Worm (Caenorhabditis elegans): ENCODE data around the gene cid-1.

cid-1 gene

DNA sequence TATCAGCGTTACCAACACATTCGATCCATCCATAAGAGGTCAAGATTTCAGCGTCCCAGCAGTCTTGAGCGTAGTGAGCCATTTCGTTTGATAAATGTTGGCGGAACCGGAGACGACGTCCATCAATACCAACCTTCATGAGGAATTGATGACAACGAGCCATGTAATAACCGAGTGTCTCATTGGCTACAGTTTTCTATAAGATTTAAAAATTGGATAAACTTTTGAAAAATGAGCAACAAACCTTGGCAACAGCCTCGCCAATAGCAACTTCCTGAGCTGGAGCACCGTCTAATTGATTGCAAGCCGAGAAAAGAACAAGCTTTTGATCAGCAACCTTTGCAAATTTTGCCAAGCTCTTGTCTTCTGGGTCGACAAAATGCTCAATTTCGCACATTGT, 12.9 kb upstream of the cid-1 start:
- no peak for TF ChIP-seq sma-9 (GFP tag; optimal IDR thresholded peaks at IDR 0.05)
- TF ChIP-seq sma-9 (tag; optimal IDR thresholded peaks at IDR 0.05), result no peak
- no peak for TF ChIP-seq nhr-11 (tag; optimal IDR thresholded peaks at IDR 0.05)
- no peak for TF ChIP-seq nhr-6 (tag; optimal IDR thresholded peaks at IDR 0.05)
- TF ChIP-seq lin-11 (tag; optimal IDR thresholded peaks at IDR 0.05), result no peak
- TF ChIP-seq unc-39 (tag; optimal IDR thresholded peaks at IDR 0.05), result no peak
- TF ChIP-seq nhr-129 (tag; optimal IDR thresholded peaks at IDR 0.05), result no peak
- TF ChIP-seq mdl-1 (tag; optimal IDR thresholded peaks at IDR 0.05), result no peak
- no peak for TF ChIP-seq egl-27 (tag; optimal IDR thresholded peaks at IDR 0.05)

- TF ChIP-seq nhr-129 (tag; optimal IDR thresholded peaks at IDR 0.05) (peak; percentile 30), lsy-2 (tag; optimal IDR thresholded peaks at IDR 0.05) (peak; percentile 11 to 23), sem-4 (tag; optimal IDR thresholded peaks at IDR 0.05) (no peak), snpc-4 (tag; optimal IDR thresholded peaks at IDR 0.05) (no peak), ztf-1 (GFP tag; conservative IDR thresholded peaks at IDR 0.05) (no peak), C34F6.9 (tag; optimal IDR thresholded peaks at IDR 0.05) (peak; percentile 59), egl-27 (tag; optimal IDR thresholded peaks at IDR 0.05) (no peak), nhr-25 (tag; optimal IDR thresholded peaks at IDR 0.05) (peak; percentile 15), skn-1 (tag; optimal IDR thresholded peaks at IDR 0.05) (no peak), unc-55 (GFP tag; optimal IDR thresholded peaks at IDR 0.05) (peak; percentile 74), ama-1 (optimal IDR thresholded peaks at IDR 0.05) (peak; percentile 57)
These were observed 10.7 kb upstream of the cid-1 start, which contains the start of gene gars-1 for ce11 chrIII:5162820-5163631. gars-1 (minus strand) TSS chrIII:5163627.

- TF ChIP-seq unc-62 (GFP tag; optimal IDR thresholded peaks at IDR 0.05) (no peak), nhr-129 (tag; optimal IDR thresholded peaks at IDR 0.05) (no peak), ceh-16 (tag; optimal IDR thresholded peaks at IDR 0.05) (no peak), R02D3.7 (tag; optimal IDR thresholded peaks at IDR 0.05) (no peak), mbf-1 (tag; optimal IDR thresholded peaks at IDR 0.05) (no peak), egl-27 (tag; optimal IDR thresholded peaks at IDR 0.05) (no peak), elt-3 (tag; optimal IDR thresholded peaks at IDR 0.05) (no peak), nhr-77 (tag; optimal IDR thresholded peaks at IDR 0.05) (no peak), F13H6.1 (tag; optimal IDR thresholded peaks at IDR 0.05) (no peak), nhr-237 (tag; optimal IDR thresholded peaks at IDR 0.05) (no peak), Y55F3AM.14 (GFP tag; optimal IDR thresholded peaks at IDR 0.05) (no peak), lsy-2 (tag; optimal IDR thresholded peaks at IDR 0.05) (no peak), alr-1 (tag; optimal IDR thresholded peaks at IDR 0.05) (no peak), nhr-6 (tag; optimal IDR thresholded peaks at IDR 0.05) (no peak)
These were observed 8.5 kb upstream of the cid-1 start, which contains the start of gene T10F2.2 for ce11 chrIII:5165211-5165610. T10F2.2 (minus strand) TSS chrIII:5165311.

ce11 chrIII:5165745-5166144, 8.0 kb upstream of the cid-1 start:
- no peak for TF ChIP-seq elt-1 (tag; optimal IDR thresholded peaks at IDR 0.05)
- TF ChIP-seq peb-1 (tag; optimal IDR thresholded peaks at IDR 0.05), result no peak
- peak; percentile 57 for TF ChIP-seq sma-9 (GFP tag; optimal IDR thresholded peaks at IDR 0.05)
- TF ChIP-seq sma-9 (tag; optimal IDR thresholded peaks at IDR 0.05), result no peak
- TF ChIP-seq fos-1 (tag; optimal IDR thresholded peaks at IDR 0.05), result no peak
- TF ChIP-seq lin-11 (tag; optimal IDR thresholded peaks at IDR 0.05), result no peak
- TF ChIP-seq lsy-2 (tag; optimal IDR thresholded peaks at IDR 0.05), result no peak
- TF ChIP-seq nhr-25 (tag; optimal IDR thresholded peaks at IDR 0.05), result peak; percentile 51
- no peak for TF ChIP-seq alr-1 (tag; optimal IDR thresholded peaks at IDR 0.05)
- TF ChIP-seq aly-2 (tag; optimal IDR thresholded peaks at IDR 0.05), result no peak
- peak; percentile 42 for TF ChIP-seq blmp-1 (tag; optimal IDR thresholded peaks at IDR 0.05; ENCODE audit: insufficient read depth)
- TF ChIP-seq skn-1 (tag; optimal IDR thresholded peaks at IDR 0.05), result no peak
- TF ChIP-seq nhr-129 (tag; optimal IDR thresholded peaks at IDR 0.05), result peak; percentile 65

DNA sequence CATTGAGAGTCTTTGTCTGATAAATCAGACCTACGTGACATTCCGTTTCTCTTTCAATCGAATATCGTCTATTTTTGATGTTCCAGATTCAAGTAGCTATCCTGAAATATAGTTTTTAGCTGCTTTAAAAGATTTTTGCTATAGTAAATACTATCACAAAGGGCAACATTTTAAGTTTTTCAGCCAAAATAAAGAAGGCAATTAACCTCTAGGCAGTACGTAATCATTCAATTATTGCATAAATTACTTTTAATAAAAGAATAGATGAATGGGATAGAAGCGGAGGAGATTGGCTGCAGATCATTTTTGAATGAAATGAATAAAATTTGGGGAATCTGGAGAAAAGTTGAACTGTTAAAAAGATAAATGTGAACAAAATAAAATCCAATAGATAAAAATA, 4.0 kb upstream of the cid-1 start, which contains the start of gene ulp-1:
Gene ulp-1 (minus strand): TSS at position 101 of the 400 bp plus-strand sequence.
- no peak for TF ChIP-seq nhr-12 (tag; optimal IDR thresholded peaks at IDR 0.05)
- TF ChIP-seq lsy-2 (tag; optimal IDR thresholded peaks at IDR 0.05), result no peak
- TF ChIP-seq elt-1 (tag; optimal IDR thresholded peaks at IDR 0.05), result no peak

All from whole organism, L2 larva.